Worm (Caenorhabditis elegans) whole organism, L1 larva: ENCODE results near the gene nhr-149.

ENCODE experiments used
- C04F5.9 ChIP-seq: sonication (generic microtip); optimal IDR thresholded peaks from 2 replicates; lab custom pipeline; 2016; ENCODE audit warnings: missing genetic modification characterization, missing compliant biosample characterization
- C16A3.4 ChIP-seq: fragments of 150-350 bp; optimal IDR thresholded peaks from 2 replicates; lab custom pipeline; 2014; ENCODE audit warnings: missing biosample characterization, missing genetic modification characterization
- F16B12.6 ChIP-seq: fragments of 150-350 bp; optimal IDR thresholded peaks from 2 replicates; lab custom pipeline; 2014; ENCODE audit warnings: missing biosample characterization, missing genetic modification characterization
- alr-1 ChIP-seq: fragments of 200-800 bp; sonication (Bioruptor generic); optimal IDR thresholded peaks from 2 replicates; lab custom pipeline; 2018; ENCODE audit warnings: borderline replicate concordance, mild to moderate bottlenecking, missing genetic modification characterization, missing compliant biosample characterization
- aly-2 ChIP-seq: fragments of 150-350 bp; optimal IDR thresholded peaks from 2 replicates; lab custom pipeline; 2014; ENCODE audit warnings: missing biosample characterization, missing genetic modification characterization
- ama-1 ChIP-seq: fragments of 150-350 bp; optimal IDR thresholded peaks from 2 replicates; lab custom pipeline; 2014
- blmp-1 ChIP-seq: fragments of 150-350 bp; optimal IDR thresholded peaks from 2 replicates; lab custom pipeline; 2014; ENCODE audit warnings: missing biosample characterization, missing genetic modification characterization
- ceh-82 ChIP-seq, 3 experiments: fragments of 150-350 bp in 1 of 3; sonication (generic microtip) in 2 of 3; optimal IDR thresholded peaks; 2 replicates each; lab custom pipeline; 2014 to 2017; ENCODE audit warnings: missing biosample characterization in 3 of 3, missing genetic modification characterization in 3 of 3
- ceh-88 ChIP-seq: fragments of 200-800 bp; sonication (Bioruptor generic); IDR thresholded peaks from 2 replicates; pipeline ENCODE4 v1.3.6; 2022; ENCODE audit warnings: missing genetic modification characterization, missing compliant biosample characterization
- dpl-1 ChIP-seq, 3 experiments: fragments of 150-350 bp in 2 of 3; sonication (generic microtip) in 1 of 3; optimal IDR thresholded peaks; 2 replicates each; lab custom pipeline; 2014 to 2017; ENCODE audit warnings: missing biosample characterization in 3 of 3, missing genetic modification characterization in 3 of 3, missing genetic modification reagents in 3 of 3
- dsc-1 ChIP-seq: sonication (generic microtip); optimal IDR thresholded peaks from 2 replicates; lab custom pipeline; 2016; ENCODE audit warnings: mild to moderate bottlenecking, missing genetic modification characterization, missing compliant biosample characterization
- efl-1 ChIP-seq, 4 experiments: fragments of 150-350 bp; optimal IDR thresholded peaks in 3 of 4; peaks in 1 of 4; 1 replicate in 1 of 4; 2 replicates in 3 of 4; lab custom pipeline; 2014; ENCODE audit warnings: missing biosample characterization in 2 of 4, missing genetic modification characterization in 2 of 4, missing genetic modification reagents in 2 of 4
- ets-5 ChIP-seq: fragments of 200-800 bp; sonication (Bioruptor generic); IDR thresholded peaks from 2 replicates; pipeline ENCODE4 v1.3.6; 2022; ENCODE audit warnings: missing genetic modification characterization, missing compliant biosample characterization
- fkh-4 ChIP-seq: sonication (generic microtip); optimal IDR thresholded peaks from 2 replicates; lab custom pipeline; 2016; ENCODE audit warnings: missing compliant biosample characterization, missing genetic modification characterization, borderline replicate concordance
- fos-1 ChIP-seq: fragments of 150-350 bp; optimal IDR thresholded peaks from 2 replicates; lab custom pipeline; 2014; ENCODE audit warnings: missing biosample characterization, missing genetic modification characterization
- grh-1 ChIP-seq: fragments of 200-800 bp; sonication (Bioruptor generic); IDR thresholded peaks from 2 replicates; pipeline ENCODE4 v1.3.6; 2022; ENCODE audit warnings: missing genetic modification reagents, missing genetic modification characterization, missing compliant biosample characterization
- hlh-17 ChIP-seq: fragments of 200-800 bp; sonication (Bioruptor generic); optimal IDR thresholded peaks from 2 replicates; lab custom pipeline; 2018; ENCODE audit warnings: missing genetic modification characterization, mild to moderate bottlenecking, missing compliant biosample characterization, moderate library complexity, borderline replicate concordance
- hpl-2 ChIP-seq: fragments of 150-350 bp; optimal IDR thresholded peaks from 2 replicates; lab custom pipeline; 2014; ENCODE audit warnings: missing biosample characterization, missing genetic modification reagents, missing genetic modification characterization
- irx-1 ChIP-seq: sonication (generic microtip); optimal IDR thresholded peaks from 2 replicates; lab custom pipeline; 2016; ENCODE audit warnings: missing genetic modification characterization, missing compliant biosample characterization
- isw-1 ChIP-seq: fragments of 200-800 bp; sonication (Bioruptor generic); IDR thresholded peaks from 2 replicates; pipeline ENCODE4 v1.3.6; 2022; ENCODE audit warnings: missing genetic modification characterization, missing compliant biosample characterization
- lin-14 ChIP-seq: fragments of 200-800 bp; sonication (Bioruptor generic); optimal IDR thresholded peaks from 2 replicates; lab custom pipeline; 2018; ENCODE audit warnings: mild to moderate bottlenecking, missing genetic modification characterization, moderate library complexity, missing compliant biosample characterization
- lin-15B ChIP-seq: fragments of 150-350 bp; sonication (generic microtip); optimal IDR thresholded peaks from 3 replicates; lab custom pipeline; 2014; ENCODE audit warnings: missing biosample characterization, missing genetic modification characterization
- lir-3 ChIP-seq: sonication (generic microtip); optimal IDR thresholded peaks from 2 replicates; lab custom pipeline; 2016; ENCODE audit warnings: mild to moderate bottlenecking, missing genetic modification characterization, moderate library complexity, missing compliant biosample characterization; ENCODE audit not compliant: poor library complexity
- mab-9 ChIP-seq: fragments of 200-800 bp; sonication (Bioruptor generic); IDR thresholded peaks from 2 replicates; pipeline ENCODE4 v1.3.6; 2022; ENCODE audit warnings: missing genetic modification reagents, missing genetic modification characterization, missing compliant biosample characterization
- mdl-1 ChIP-seq, 2 experiments: fragments of 150-350 bp; optimal IDR thresholded peaks; 2 replicates each; lab custom pipeline; 2014 to 2017; ENCODE audit warnings: missing biosample characterization in 2 of 2, missing genetic modification characterization in 2 of 2, inconsistent platforms in 1 of 2
- mef-2 ChIP-seq: fragments of 150-350 bp; optimal IDR thresholded peaks from 2 replicates; lab custom pipeline; 2014; ENCODE audit warnings: missing biosample characterization, missing genetic modification characterization
- nhr-11 ChIP-seq: fragments of 150-350 bp; optimal IDR thresholded peaks from 2 replicates; lab custom pipeline; 2014; ENCODE audit warnings: missing biosample characterization, missing genetic modification characterization
- nhr-12 ChIP-seq: sonication (generic microtip); optimal IDR thresholded peaks from 2 replicates; lab custom pipeline; 2017; ENCODE audit warnings: missing biosample characterization, missing genetic modification characterization
- nhr-19 ChIP-seq: fragments of 200-800 bp; sonication (Bioruptor generic); conservative IDR thresholded peaks from 2 replicates; pipeline ENCODE4 v1.3.6; 2022; ENCODE audit warnings: missing genetic modification characterization, missing compliant biosample characterization
- nhr-20 ChIP-seq: sonication (generic microtip); optimal IDR thresholded peaks from 2 replicates; lab custom pipeline; 2016; ENCODE audit warnings: mild to moderate bottlenecking, missing genetic modification characterization, missing compliant biosample characterization
- nhr-237 ChIP-seq: fragments of 150-350 bp; optimal IDR thresholded peaks from 2 replicates; lab custom pipeline; 2014; ENCODE audit warnings: missing biosample characterization, missing genetic modification characterization
- nhr-28 ChIP-seq: fragments of 150-350 bp; optimal IDR thresholded peaks from 2 replicates; lab custom pipeline; 2014; ENCODE audit warnings: missing biosample characterization, missing genetic modification characterization
- nhr-47 ChIP-seq: sonication (generic microtip); optimal IDR thresholded peaks from 2 replicates; lab custom pipeline; 2016; ENCODE audit warnings: mild to moderate bottlenecking, missing genetic modification characterization, moderate library complexity, missing compliant biosample characterization
- nhr-71 ChIP-seq: sonication (generic microtip); optimal IDR thresholded peaks from 2 replicates; lab custom pipeline; 2016; ENCODE audit warnings: mild to moderate bottlenecking, missing genetic modification characterization, moderate library complexity, missing compliant biosample characterization
- nhr-76 ChIP-seq: sonication (generic microtip); optimal IDR thresholded peaks from 2 replicates; lab custom pipeline; 2017; ENCODE audit warnings: missing biosample characterization, missing genetic modification characterization
- nhr-77 ChIP-seq: fragments of 150-350 bp; optimal IDR thresholded peaks from 2 replicates; lab custom pipeline; 2014; ENCODE audit warnings: missing biosample characterization, missing genetic modification characterization
- nhr-90 ChIP-seq: sonication (generic microtip); optimal IDR thresholded peaks from 2 replicates; lab custom pipeline; 2016; ENCODE audit warnings: mild to moderate bottlenecking, missing genetic modification characterization, missing compliant biosample characterization; ENCODE audit not compliant: poor library complexity
- pax-3 ChIP-seq: fragments of 200-800 bp; sonication (Bioruptor generic); optimal IDR thresholded peaks from 2 replicates; lab custom pipeline; 2018; ENCODE audit warnings: mild to moderate bottlenecking, missing genetic modification characterization, moderate library complexity, missing compliant biosample characterization
- skn-1 ChIP-seq: fragments of 150-350 bp; optimal IDR thresholded peaks from 2 replicates; lab custom pipeline; 2014; ENCODE audit warnings: missing biosample characterization, missing genetic modification characterization
- snu-23 ChIP-seq: sonication (generic microtip); optimal IDR thresholded peaks from 2 replicates; lab custom pipeline; 2016; ENCODE audit warnings: missing genetic modification characterization, missing compliant biosample characterization
- sox-4 ChIP-seq: sonication (generic microtip); optimal IDR thresholded peaks from 2 replicates; lab custom pipeline; 2016; ENCODE audit warnings: missing genetic modification characterization, missing compliant biosample characterization
- sup-37 ChIP-seq: fragments of 200-800 bp; sonication (Bioruptor generic); optimal IDR thresholded peaks from 2 replicates; lab custom pipeline; 2018; ENCODE audit warnings: mild to moderate bottlenecking, missing genetic modification characterization, missing compliant biosample characterization
- swsn-7 ChIP-seq: sonication (generic microtip); optimal IDR thresholded peaks from 2 replicates; lab custom pipeline; 2016; ENCODE audit warnings: missing genetic modification characterization, missing compliant biosample characterization
- tlp-1 ChIP-seq: fragments of 150-350 bp; optimal IDR thresholded peaks from 2 replicates; lab custom pipeline; 2014; ENCODE audit warnings: missing biosample characterization, missing genetic modification characterization
- unc-30 ChIP-seq: sonication (generic microtip); optimal IDR thresholded peaks from 2 replicates; lab custom pipeline; 2017; ENCODE audit warnings: missing biosample characterization, missing genetic modification characterization
- unc-62 ChIP-seq: fragments of 150-350 bp; optimal IDR thresholded peaks from 2 replicates; lab custom pipeline; 2014; ENCODE audit warnings: missing biosample characterization, missing genetic modification reagents, missing genetic modification characterization
- unc-86 ChIP-seq: sonication (generic microtip); optimal IDR thresholded peaks from 2 replicates; lab custom pipeline; 2016; ENCODE audit warnings: missing genetic modification characterization, missing compliant biosample characterization
- vab-15 ChIP-seq: sonication (generic microtip); optimal IDR thresholded peaks from 2 replicates; lab custom pipeline; 2017; ENCODE audit warnings: missing genotype, mild to moderate bottlenecking, missing genetic modification characterization, missing compliant biosample characterization
- zip-4 ChIP-seq: fragments of 200-800 bp; sonication (Bioruptor generic); optimal IDR thresholded peaks from 2 replicates; lab custom pipeline; 2018; ENCODE audit warnings: mild to moderate bottlenecking, missing genetic modification characterization, moderate library complexity, missing compliant biosample characterization
- ztf-11 ChIP-seq, 2 experiments: sonication (generic microtip); optimal IDR thresholded peaks; 2 replicates each; lab custom pipeline; 2016 to 2017; ENCODE audit warnings: missing genetic modification characterization in 2 of 2, missing biosample characterization in 1 of 2, missing compliant biosample characterization in 1 of 2

Gene nhr-149

ce11 chrV:7387755-7388154 lies 38.3 kb upstream of the nhr-149 start, which contains the start of gene C02H6.3:
Gene C02H6.3 (minus strand): TSS chrV:7387855.
- TF ChIP-seq unc-86 (tag; lab: Kevin White, UChicago): no peak
- no peak for TF ChIP-seq lin-14
- TF ChIP-seq swsn-7: no peak
- TF ChIP-seq F16B12.6 (tag; lab: Kevin White, UChicago): no peak
- no peak for TF ChIP-seq nhr-20 (tag; lab: Kevin White, UChicago)
- no peak for TF ChIP-seq aly-2 (tag; lab: Kevin White, UChicago)
- no peak for TF ChIP-seq nhr-77 (tag; lab: Kevin White, UChicago)
- no peak for TF ChIP-seq mab-9 (GFP tag; lab: Robert Waterston, UW)
- no peak for TF ChIP-seq irx-1 (tag; lab: Kevin White, UChicago)
- no peak for TF ChIP-seq skn-1 (tag; lab: Kevin White, UChicago)
- TF ChIP-seq dsc-1 (tag; lab: Kevin White, UChicago): no peak
- TF ChIP-seq snu-23 (GFP tag; lab: Kevin White, UChicago): no peak
- TF ChIP-seq mef-2: no peak

DNA sequence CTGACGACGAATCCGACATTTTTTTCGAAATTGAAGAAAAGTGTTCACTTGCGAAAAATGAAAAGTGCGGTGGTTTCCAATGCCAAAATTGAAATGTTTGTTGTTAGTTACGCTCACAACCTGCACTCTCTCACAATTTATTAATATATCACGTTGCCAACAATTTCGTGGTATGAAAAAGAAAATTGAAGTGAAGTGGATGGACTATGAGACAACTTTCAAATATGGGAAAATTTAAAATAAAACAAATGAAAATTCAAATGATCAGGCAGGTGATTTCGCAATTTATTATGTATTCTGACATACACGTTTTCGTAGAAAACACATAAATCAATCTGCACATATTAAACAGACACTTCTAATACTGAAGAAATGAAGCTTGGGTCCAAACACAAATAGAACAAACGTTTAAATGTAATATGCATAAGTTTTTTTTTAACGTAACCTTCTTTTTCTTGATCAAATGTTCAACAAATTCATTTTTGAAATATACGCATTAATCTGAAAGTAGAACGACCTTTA lies 36.7 kb upstream of the nhr-149 start, which contains the start of gene srp-6:
TSS of gene srp-6 (minus strand) at position 51 of the 522 bp plus-strand sequence.
- no peak for TF ChIP-seq zip-4 (GFP tag; lab: Kevin White, UChicago)
- no peak for TF ChIP-seq ztf-11 (tag; optimal IDR thresholded peaks at IDR 0.05; lab: Kevin White, UChicago)
- no peak for TF ChIP-seq pax-3
- no peak for TF ChIP-seq tlp-1
- no peak for TF ChIP-seq hpl-2 (GFP tag; lab: Kevin White, UChicago)
- TF ChIP-seq nhr-237 (tag; lab: Kevin White, UChicago): no peak
- no peak for TF ChIP-seq sox-4 (tag; lab: Kevin White, UChicago)
- peak; percentile 47 for TF ChIP-seq nhr-71 (tag; lab: Kevin White, UChicago)
- TF ChIP-seq sup-37 (GFP tag; lab: Kevin White, UChicago): no peak
- no peak for TF ChIP-seq nhr-11 (tag; lab: Kevin White, UChicago)
- no peak for TF ChIP-seq nhr-12
- no peak for TF ChIP-seq C04F5.9 (tag; lab: Kevin White, UChicago)
- no peak for TF ChIP-seq unc-30 (tag; lab: Kevin White, UChicago)
- TF ChIP-seq nhr-19 (GFP tag; lab: Robert Waterston, UW): no peak
- no peak for TF ChIP-seq mdl-1 (tag; optimal IDR thresholded peaks at IDR 0.05; lab: Kevin White, UChicago)
- no peak for TF ChIP-seq vab-15 (tag; lab: Kevin White, UChicago)
- TF ChIP-seq blmp-1: peak; percentile 35
- TF ChIP-seq efl-1 (optimal IDR thresholded peaks at IDR 0.05; lab: Kevin White, UChicago): no peak
- TF ChIP-seq efl-1 (GFP tag; optimal IDR thresholded peaks at IDR 0.05 in 1 of 2; lab: Kevin White, UChicago): peak in 1 of 2 experiments; percentile 5
- TF ChIP-seq C16A3.4 (tag; lab: Kevin White, UChicago): no peak
- no peak for TF ChIP-seq nhr-47 (tag; lab: Kevin White, UChicago)
- TF ChIP-seq irx-1 (tag; lab: Kevin White, UChicago): no peak
- no peak for TF ChIP-seq hlh-17 (GFP tag; lab: Kevin White, UChicago)
- TF ChIP-seq dpl-1 (GFP tag; optimal IDR thresholded peaks at IDR 0.05; lab: Kevin White, UChicago): no peak
- TF ChIP-seq nhr-90 (tag; lab: Kevin White, UChicago): no peak
- no peak for TF ChIP-seq alr-1
- TF ChIP-seq unc-86 (tag; lab: Kevin White, UChicago): no peak
- TF ChIP-seq F16B12.6 (tag; lab: Kevin White, UChicago): no peak
- TF ChIP-seq ceh-88 (GFP tag; lab: Robert Waterston, UW): no peak
- no peak for TF ChIP-seq ets-5
- TF ChIP-seq fkh-4 (tag; lab: Kevin White, UChicago): no peak
- no peak for TF ChIP-seq grh-1
- TF ChIP-seq fos-1 (tag; lab: Kevin White, UChicago): no peak
- no peak for TF ChIP-seq lir-3
- TF ChIP-seq unc-62 (GFP tag; lab: Kevin White, UChicago): no peak
- no peak for TF ChIP-seq isw-1 (GFP tag; lab: Robert Waterston, UW)
- TF ChIP-seq nhr-20 (tag; lab: Kevin White, UChicago): no peak
- TF ChIP-seq lin-15B (tag; lab: Kevin White, UChicago): no peak
- no peak for TF ChIP-seq ceh-82 (tag; optimal IDR thresholded peaks at IDR 0.05; lab: Kevin White, UChicago)
- TF ChIP-seq ama-1 (lab: Kevin White, UChicago): no peak
- no peak for TF ChIP-seq mab-9 (GFP tag; lab: Robert Waterston, UW)
- TF ChIP-seq nhr-76 (tag; lab: Kevin White, UChicago): no peak
- TF ChIP-seq lin-14: peak; percentile 37
- no peak for TF ChIP-seq nhr-28
